Worm (Caenorhabditis elegans) whole organism, L2 larva: ENCODE measurements around the gene F37A4.4.

Source experiments
- F13H6.1 ChIP-seq: sonication (generic microtip); optimal IDR thresholded peaks from 2 replicates; lab custom pipeline; 2016; ENCODE audit warnings: missing genetic modification characterization, missing compliant biosample characterization
- Y55F3AM.14 ChIP-seq: fragments of 200-800 bp; sonication (Bioruptor generic); optimal IDR thresholded peaks from 2 replicates; lab custom pipeline; 2018; ENCODE audit warnings: mild to moderate bottlenecking, missing genetic modification characterization, missing compliant biosample characterization
- ZK546.5 ChIP-seq: sonication (generic microtip); optimal IDR thresholded peaks from 2 replicates; lab custom pipeline; 2017; ENCODE audit warnings: missing biosample characterization, missing genetic modification characterization
- alr-1 ChIP-seq: fragments of 150-350 bp; optimal IDR thresholded peaks from 2 replicates; lab custom pipeline; 2014; ENCODE audit warnings: missing biosample characterization, missing genetic modification characterization
- aly-2 ChIP-seq: fragments of 150-350 bp; optimal IDR thresholded peaks from 2 replicates; lab custom pipeline; 2014; ENCODE audit warnings: missing biosample characterization, missing genetic modification characterization
- ama-1 ChIP-seq: fragments of 150-350 bp; optimal IDR thresholded peaks from 2 replicates; lab custom pipeline; 2018; ENCODE audit warnings: inconsistent platforms
- ceh-16 ChIP-seq: fragments of 150-350 bp; optimal IDR thresholded peaks from 2 replicates; lab custom pipeline; 2014; ENCODE audit warnings: missing biosample characterization, missing genetic modification characterization
- crh-2 ChIP-seq: sonication (generic microtip); optimal IDR thresholded peaks from 2 replicates; lab custom pipeline; 2017; ENCODE audit warnings: missing biosample characterization, missing genetic modification characterization
- dmd-4 ChIP-seq: sonication (generic microtip); optimal IDR thresholded peaks from 2 replicates; lab custom pipeline; 2017; ENCODE audit warnings: missing biosample characterization, missing genetic modification characterization
- egl-27 ChIP-seq: sonication (generic microtip); optimal IDR thresholded peaks from 3 replicates; lab custom pipeline; 2017; ENCODE audit warnings: missing biosample characterization, missing genetic modification reagents, missing genetic modification characterization
- elt-1 ChIP-seq: fragments of 150-350 bp; optimal IDR thresholded peaks from 2 replicates; lab custom pipeline; 2014; ENCODE audit warnings: missing biosample characterization, missing genetic modification characterization
- elt-3 ChIP-seq: sonication (generic microtip); optimal IDR thresholded peaks from 2 replicates; lab custom pipeline; 2017; ENCODE audit warnings: missing biosample characterization, missing genetic modification characterization
- fos-1 ChIP-seq: fragments of 150-350 bp; optimal IDR thresholded peaks from 2 replicates; lab custom pipeline; 2014; ENCODE audit warnings: missing biosample characterization, missing genetic modification characterization
- gmeb-1 ChIP-seq: fragments of 150-350 bp; optimal IDR thresholded peaks from 2 replicates; lab custom pipeline; 2014; ENCODE audit warnings: missing biosample characterization, missing genetic modification characterization
- lin-11 ChIP-seq: fragments of 150-350 bp; sonication (generic microtip); optimal IDR thresholded peaks from 2 replicates; lab custom pipeline; 2014; ENCODE audit warnings: missing biosample characterization, missing genetic modification characterization, inconsistent platforms, mixed read lengths
- lin-13 ChIP-seq: fragments of 150-350 bp; optimal IDR thresholded peaks from 2 replicates; lab custom pipeline; 2014; ENCODE audit warnings: missing biosample characterization, missing genetic modification reagents, missing genetic modification characterization
- lin-39 ChIP-seq: fragments of 150-350 bp; optimal IDR thresholded peaks from 2 replicates; lab custom pipeline; 2014; ENCODE audit warnings: missing biosample characterization, missing genetic modification reagents, missing genetic modification characterization
- lsy-2 ChIP-seq, 2 experiments: fragments of 150-350 bp in 1 of 2; sonication (generic microtip) in 1 of 2; optimal IDR thresholded peaks; 2 replicates each; lab custom pipeline; 2014 to 2017; ENCODE audit warnings: missing biosample characterization in 2 of 2, missing genetic modification characterization in 2 of 2
- mdl-1 ChIP-seq, 2 experiments: fragments of 150-350 bp in 1 of 2; sonication (generic microtip) in 1 of 2; optimal IDR thresholded peaks; 2 replicates each; lab custom pipeline; 2017; ENCODE audit warnings: missing biosample characterization in 2 of 2, missing genetic modification characterization in 2 of 2
- nhr-11 ChIP-seq: fragments of 150-350 bp; optimal IDR thresholded peaks from 2 replicates; lab custom pipeline; 2014; ENCODE audit warnings: missing biosample characterization, missing genetic modification characterization
- nhr-12 ChIP-seq: fragments of 150-350 bp; optimal IDR thresholded peaks from 2 replicates; lab custom pipeline; 2014; ENCODE audit warnings: missing biosample characterization, missing genetic modification characterization
- nhr-21 ChIP-seq: fragments of 150-350 bp; optimal IDR thresholded peaks from 2 replicates; lab custom pipeline; 2014; ENCODE audit warnings: missing biosample characterization, missing genetic modification characterization
- nhr-237 ChIP-seq: fragments of 150-350 bp; optimal IDR thresholded peaks from 2 replicates; lab custom pipeline; 2014; ENCODE audit warnings: missing biosample characterization, missing genetic modification characterization
- nhr-25 ChIP-seq: fragments of 150-350 bp; sonication (generic microtip); optimal IDR thresholded peaks from 3 replicates; lab custom pipeline; 2014; ENCODE audit warnings: missing biosample characterization, missing genetic modification characterization
- nhr-6 ChIP-seq: fragments of 150-350 bp; optimal IDR thresholded peaks from 2 replicates; lab custom pipeline; 2014; ENCODE audit warnings: missing biosample characterization, missing genetic modification characterization
- nhr-77 ChIP-seq: fragments of 150-350 bp; optimal IDR thresholded peaks from 2 replicates; lab custom pipeline; 2014; ENCODE audit warnings: missing biosample characterization, missing genetic modification characterization
- peb-1 ChIP-seq: fragments of 150-350 bp; optimal IDR thresholded peaks from 2 replicates; lab custom pipeline; 2014; ENCODE audit warnings: missing biosample characterization, missing genetic modification characterization
- sma-3 ChIP-seq: sonication (generic microtip); optimal IDR thresholded peaks from 2 replicates; lab custom pipeline; 2016; ENCODE audit warnings: missing genetic modification reagents, missing genetic modification characterization, missing compliant biosample characterization
- sma-9 ChIP-seq, 2 experiments: fragments of 150-350 bp in 1 of 2; sonication (generic microtip) in 1 of 2; optimal IDR thresholded peaks; 2 replicates each; lab custom pipeline; 2014 to 2016; ENCODE audit warnings: missing genetic modification characterization in 2 of 2, mild to moderate bottlenecking in 1 of 2, missing biosample characterization in 1 of 2, missing compliant biosample characterization in 1 of 2, missing genetic modification reagents in 1 of 2, moderate library complexity in 1 of 2
- unc-39 ChIP-seq: fragments of 150-350 bp; optimal IDR thresholded peaks from 2 replicates; lab custom pipeline; 2014; ENCODE audit warnings: missing biosample characterization, missing genetic modification characterization
- unc-55 ChIP-seq: fragments of 150-350 bp; sonication (generic microtip); optimal IDR thresholded peaks from 3 replicates; lab custom pipeline; 2014; ENCODE audit warnings: missing biosample characterization, missing genetic modification reagents, missing genetic modification characterization
- zag-1 ChIP-seq: fragments of 150-350 bp; optimal IDR thresholded peaks from 2 replicates; lab custom pipeline; 2014; ENCODE audit warnings: missing biosample characterization, missing genetic modification characterization
- ztf-1 ChIP-seq: fragments of 200-800 bp; sonication (Bioruptor generic); conservative IDR thresholded peaks from 2 replicates; pipeline ENCODE4 v1.3.6; 2022; ENCODE audit warnings: missing genetic modification characterization, missing compliant biosample characterization
- ztf-11 ChIP-seq: sonication (generic microtip); optimal IDR thresholded peaks from 2 replicates; lab custom pipeline; 2017; ENCODE audit warnings: missing biosample characterization, missing genetic modification characterization
- ztf-4 ChIP-seq: fragments of 150-350 bp; optimal IDR thresholded peaks from 2 replicates; lab custom pipeline; 2014; ENCODE audit warnings: missing biosample characterization, missing genetic modification characterization

Gene F37A4.4

ce11 chrIII:6722208-6722679 is 8.9 kb downstream of the F37A4.4 start, which contains the start of the genes bath-41 and F37A4.2:
Gene bath-41, minus strand, starts transcription at chrIII:6722258.
Gene F37A4.2, plus strand, starts transcription at chrIII:6722454.
- TF ChIP-seq gmeb-1 (tag; lab: Kevin White, UChicago) (peak; percentile 29), mdl-1 (tag; optimal IDR thresholded peaks at IDR 0.05; lab: Kevin White, UChicago) (no peak)

DNA sequence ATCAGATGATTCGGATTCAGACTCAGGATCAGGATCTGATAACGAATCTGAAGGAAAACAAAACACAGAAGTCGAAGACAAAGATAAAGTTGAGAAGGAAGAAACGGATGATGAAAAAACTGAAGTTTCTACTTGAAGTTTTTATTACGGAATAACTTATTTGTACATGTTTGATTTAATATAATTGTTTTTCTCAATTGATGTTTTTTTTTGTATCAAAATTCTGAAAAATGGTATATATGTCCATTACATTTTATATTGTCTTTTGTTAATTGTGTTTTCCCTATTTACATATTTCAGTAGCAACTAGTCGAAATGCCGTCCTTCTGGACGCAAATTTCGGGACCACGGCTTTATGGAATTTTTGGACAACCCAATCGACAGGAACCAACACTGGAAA is 9.7 kb downstream of the F37A4.4 start, which contains the start of gene F37A4.1:
Gene F37A4.1 (plus strand): TSS at position 301 of the 400 bp plus-strand sequence.
- TF ChIP-seq egl-27 (tag; lab: Kevin White, UChicago), result no peak
- TF ChIP-seq F13H6.1, result no peak
- no peak for TF ChIP-seq nhr-25 (tag; lab: Kevin White, UChicago)
- no peak for TF ChIP-seq nhr-21 (tag; lab: Kevin White, UChicago)
- no peak for TF ChIP-seq lsy-2 (tag; optimal IDR thresholded peaks at IDR 0.05; lab: Kevin White, UChicago)
- no peak for TF ChIP-seq lin-39 (tag; lab: Kevin White, UChicago)
- TF ChIP-seq gmeb-1 (tag; lab: Kevin White, UChicago), result no peak
- TF ChIP-seq dmd-4 (tag; lab: Kevin White, UChicago), result no peak
- TF ChIP-seq elt-3, result no peak
- TF ChIP-seq alr-1 (tag; lab: Kevin White, UChicago), result no peak
- TF ChIP-seq nhr-6 (tag; lab: Kevin White, UChicago), result no peak

DNA sequence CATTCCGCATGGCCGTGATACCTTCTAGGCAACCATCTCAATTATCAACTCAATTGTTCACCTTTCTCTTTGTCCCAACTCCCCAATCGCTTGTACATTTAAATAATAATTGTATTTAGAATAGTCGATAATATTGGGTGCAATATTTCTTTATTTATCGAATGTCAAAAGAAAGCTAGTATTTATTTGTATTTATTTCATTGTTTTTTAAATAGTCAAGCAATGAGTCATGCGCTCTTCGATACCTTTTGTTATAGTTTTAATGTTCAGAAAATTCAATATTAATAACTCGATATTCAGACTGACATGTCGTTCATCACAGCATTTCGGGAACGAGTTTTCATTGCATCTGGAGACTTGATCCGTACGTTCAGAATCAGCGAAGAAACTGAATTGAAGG is 12.1 kb downstream of the F37A4.4 start, which contains the start of gene wdr-4:
Gene wdr-4 (plus strand): TSS at position 301 of the 400 bp plus-strand sequence.
- TF ChIP-seq sma-9 (GFP tag; optimal IDR thresholded peaks at IDR 0.05; lab: Kevin White, UChicago) (no peak), sma-9 (tag; optimal IDR thresholded peaks at IDR 0.05; lab: Kevin White, UChicago) (no peak), nhr-25 (tag; lab: Kevin White, UChicago) (no peak), egl-27 (tag; lab: Kevin White, UChicago) (no peak), ztf-4 (no peak), zag-1 (tag; lab: Kevin White, UChicago) (no peak), gmeb-1 (tag; lab: Kevin White, UChicago) (no peak), sma-3 (GFP tag; lab: Kevin White, UChicago) (no peak), lin-39 (tag; lab: Kevin White, UChicago) (no peak), ztf-1 (GFP tag; lab: Robert Waterston, UW) (no peak), ama-1 (lab: Kevin White, UChicago) (no peak), elt-3 (no peak), elt-1 (no peak), fos-1 (tag; lab: Kevin White, UChicago) (no peak), unc-39 (tag; lab: Kevin White, UChicago) (no peak), lin-13 (GFP tag; lab: Kevin White, UChicago) (no peak), dmd-4 (tag; lab: Kevin White, UChicago) (no peak), nhr-11 (no peak), nhr-237 (tag; lab: Kevin White, UChicago) (no peak)

DNA sequence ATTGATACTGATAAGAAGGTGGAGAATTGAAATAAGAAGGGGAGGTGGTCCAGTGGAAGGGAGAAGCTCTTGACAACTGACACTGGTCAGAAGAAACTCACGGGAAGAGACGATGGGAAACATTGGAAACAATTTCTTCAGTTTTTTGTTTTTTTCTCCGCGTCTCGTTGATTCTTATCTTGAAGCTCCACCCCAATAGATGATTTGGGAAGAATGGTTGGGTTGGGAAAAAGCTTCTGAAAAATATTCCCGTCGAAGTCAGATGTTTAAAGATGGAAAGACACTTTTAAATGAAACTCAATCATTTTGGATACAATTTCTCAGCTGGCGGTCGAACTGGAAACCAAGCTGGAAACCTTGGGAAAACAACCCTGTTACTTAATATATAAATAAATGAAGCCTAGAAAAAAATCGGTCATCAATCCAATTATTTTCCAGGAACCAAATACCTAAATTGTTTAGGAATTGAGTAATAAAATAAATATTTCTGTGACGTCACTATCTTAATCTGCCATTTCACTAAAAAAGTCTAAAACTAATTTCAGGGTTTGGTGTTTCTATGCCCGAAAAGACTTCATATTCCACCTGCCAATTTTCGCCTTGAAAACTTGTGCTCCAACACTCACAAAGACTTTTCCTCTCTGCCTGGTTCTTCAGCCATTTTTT is 17.0 kb downstream of the F37A4.4 start, which contains the start of the genes Y102E9.5 and odr-4:
Gene Y102E9.5 (minus strand): TSS at position 101 of the 666 bp plus-strand sequence.
Gene odr-4 (plus strand): TSS at position 616 of the 666 bp plus-strand sequence.
- TF ChIP-seq nhr-6 (tag; lab: Kevin White, UChicago) (no peak), egl-27 (tag; lab: Kevin White, UChicago) (no peak), ztf-11 (no peak), nhr-11 (no peak), nhr-25 (tag; lab: Kevin White, UChicago) (no peak), peb-1 (no peak), nhr-77 (no peak), unc-55 (no peak), Y55F3AM.14 (GFP tag; lab: Kevin White, UChicago) (no peak), lin-11 (tag; lab: Kevin White, UChicago) (no peak), nhr-21 (tag; lab: Kevin White, UChicago) (no peak), ZK546.5 (tag; lab: Kevin White, UChicago) (no peak), nhr-12 (tag; lab: Kevin White, UChicago) (no peak), gmeb-1 (tag; lab: Kevin White, UChicago) (no peak), crh-2 (tag; lab: Kevin White, UChicago) (no peak), lin-39 (tag; lab: Kevin White, UChicago) (no peak), aly-2 (tag; lab: Kevin White, UChicago) (no peak), elt-1 (no peak), ceh-16 (no peak), ama-1 (lab: Kevin White, UChicago) (no peak)
